Worm (Caenorhabditis elegans): ENCODE data around the gene W09C2.10.

ce11 chrIV:9622272-9622671, 2.6 kb downstream of the W09C2.10 start, which contains the start of gene W09C2.7:
- TF ChIP-seq Y105C5A.15 (GFP tag; IDR thresholded peaks at IDR 0.05) (no peak), nhr-237 (tag; optimal IDR thresholded peaks at IDR 0.05) (no peak), unc-62 (GFP tag; optimal IDR thresholded peaks at IDR 0.05 in 1 of 2) (no peak), unc-62 (tag; optimal IDR thresholded peaks at IDR 0.05) (no peak), ceh-44 (GFP tag; IDR thresholded peaks at IDR 0.05) (no peak), lin-15B (tag; optimal IDR thresholded peaks at IDR 0.05) (no peak), fos-1 (tag; optimal IDR thresholded peaks at IDR 0.05) (no peak), sdz-12 (GFP tag; optimal IDR thresholded peaks at IDR 0.05) (no peak), egl-43 (GFP tag; IDR thresholded peaks at IDR 0.05) (no peak), ceh-82 (tag; optimal IDR thresholded peaks at IDR 0.05) (no peak)
